Fruit fly (Drosophila melanogaster): Measurements from ENCODE around the gene CG14629.

CG14629 gene

dm6 chrX:1099643-1100042 is 48.3 kb downstream of the CG14629 start (continued):
- no peak for TF ChIP-seq HHEX (GFP tag; optimal IDR thresholded peaks at IDR 0.05)
- TF ChIP-seq CG8388 (GFP tag; optimal IDR thresholded peaks at IDR 0.05) = no peak
- no peak for TF ChIP-seq CG10654 (GFP tag; optimal IDR thresholded peaks at IDR 0.05)
- no peak for TF ChIP-seq ems (GFP tag; optimal IDR thresholded peaks at IDR 0.05)
- no peak for TF ChIP-seq Sin3A (optimal IDR thresholded peaks at IDR 0.05)
- TF ChIP-seq lov (optimal IDR thresholded peaks at IDR 0.05) = no peak
- no peak for TF ChIP-seq lov (GFP tag; IDR thresholded peaks at IDR 0.05)
- TF ChIP-seq CG1792 (GFP tag; optimal IDR thresholded peaks at IDR 0.05) = no peak
- TF ChIP-seq nau (GFP tag; optimal IDR thresholded peaks at IDR 0.05) = no peak
- TF ChIP-seq CG30020 (tag; optimal IDR thresholded peaks at IDR 0.05) = no peak
- no peak for TF ChIP-seq CG5245 (GFP tag; optimal IDR thresholded peaks at IDR 0.05)
- TF ChIP-seq chm (GFP tag; IDR thresholded peaks at IDR 0.05) = no peak
- TF ChIP-seq sim (GFP tag; IDR thresholded peaks at IDR 0.05) = no peak

Measured in whole organism, embryonic.